Worm (Caenorhabditis elegans): ENCODE data around the gene T26C11.8.

- no peak for TF ChIP-seq ref-1 (GFP tag; conservative IDR thresholded peaks at IDR 0.05)
- TF ChIP-seq flt-1 (GFP tag; IDR thresholded peaks at IDR 0.05), result no peak
- no peak for TF ChIP-seq T22C8.4 (GFP tag; IDR thresholded peaks at IDR 0.05)
Observed at ce11 chrX:1847685-1848084, 12.8 kb upstream of the T26C11.8 start.
